Fruit fly (Drosophila melanogaster): ENCODE data around the gene CG12025.

The CG12025 gene

dm6 chr3L:1886125-1886544 lies 20.9 kb downstream of the CG12025 start (continued):
- TF ChIP-seq sc (optimal IDR thresholded peaks at IDR 0.05) (no peak), sc (GFP tag; optimal IDR thresholded peaks at IDR 0.05) (peak; percentile 78), cas (GFP tag; IDR thresholded peaks at IDR 0.05) (no peak), YL-1 (GFP tag; optimal IDR thresholded peaks at IDR 0.05) (no peak), Drgx (GFP tag; IDR thresholded peaks at IDR 0.05) (peak; percentile 99), CG3163 (GFP tag; optimal IDR thresholded peaks at IDR 0.05) (peak; percentile 34), unc-4 (GFP tag; IDR thresholded peaks at IDR 0.05; ENCODE audit: partially characterized antibody) (no peak), Hsf (GFP tag; optimal IDR thresholded peaks at IDR 0.05) (peak; percentile 87), Pdp1 (GFP tag; optimal IDR thresholded peaks at IDR 0.05) (peak; percentile 80 to 81), CG30403 (GFP tag; optimal IDR thresholded peaks at IDR 0.05) (peak; percentile 78), danr (GFP tag; IDR thresholded peaks at IDR 0.05) (peak; percentile 73), CG11504 (tag; optimal IDR thresholded peaks at IDR 0.05) (peak; percentile 91), Gsc (GFP tag; IDR thresholded peaks at IDR 0.05) (peak; percentile 72), CG30020 (tag; optimal IDR thresholded peaks at IDR 0.05) (peak; percentile 34), CkIIα-i1 (GFP tag; IDR thresholded peaks at IDR 0.05) (no peak), CG7271 (tag; optimal IDR thresholded peaks at IDR 0.05) (peak; percentile 85), CG4282 (GFP tag; optimal IDR thresholded peaks at IDR 0.05) (peak; percentile 67), CG12104 (GFP tag; optimal IDR thresholded peaks at IDR 0.05) (peak; percentile 55), NC2β (GFP tag; optimal IDR thresholded peaks at IDR 0.05) (peak; percentile 83), nerfin-2 (GFP tag; IDR thresholded peaks at IDR 0.05; ENCODE audit: partially characterized antibody) (no peak), Rfx (GFP tag; IDR thresholded peaks at IDR 0.05) (peak; percentile 51; the same call in 1 of the 2 replicates), CG10209 (GFP tag; optimal IDR thresholded peaks at IDR 0.05) (peak; percentile 77), seq (GFP tag; IDR thresholded peaks at IDR 0.05) (no peak), Blimp-1 (GFP tag; optimal IDR thresholded peaks at IDR 0.05) (peak; percentile 83), CG6791 (GFP tag; IDR thresholded peaks at IDR 0.05; ENCODE audit: partially characterized antibody) (no peak), tup (GFP tag; optimal IDR thresholded peaks at IDR 0.05) (no peak), hb (GFP tag; IDR thresholded peaks at IDR 0.05; ENCODE audit: partially characterized antibody) (no peak), Neu2 (GFP tag; optimal IDR thresholded peaks at IDR 0.05; ENCODE audit: borderline replicate concordance) (peak; percentile 65), dati (GFP tag; IDR thresholded peaks at IDR 0.05) (0 out of 2 replicates have a peak, but pooled peaks have one; percentile 40), CG10565 (GFP tag; optimal IDR thresholded peaks at IDR 0.05) (peak; percentile 53), CG5180 (GFP tag; optimal IDR thresholded peaks at IDR 0.05) (peak; percentile 75), Stat92E (GFP tag; optimal IDR thresholded peaks at IDR 0.05) (no peak), row (GFP tag; IDR thresholded peaks at IDR 0.05) (peak; percentile 81), twi (tag; optimal IDR thresholded peaks at IDR 0.05) (peak; percentile 58), CG9437 (GFP tag; optimal IDR thresholded peaks at IDR 0.05) (peak; percentile 72), CrebB (tag; optimal IDR thresholded peaks at IDR 0.05) (peak; percentile 47), tap (tag; optimal IDR thresholded peaks at IDR 0.05) (peak; percentile 90), CG7357 (GFP tag; IDR thresholded peaks at IDR 0.05) (peak; percentile 51; the same call in 1 of the 3 replicates), eve (GFP tag; optimal IDR thresholded peaks at IDR 0.05) (peak; percentile 74 to 92), B-H1 (GFP tag; IDR thresholded peaks at IDR 0.05) (peak; percentile 73), Poxn (GFP tag; IDR thresholded peaks at IDR 0.05) (no peak), disco-r (GFP tag; optimal IDR thresholded peaks at IDR 0.05) (peak; percentile 75), pros (GFP tag; optimal IDR thresholded peaks at IDR 0.05) (no peak), CG32772 (GFP tag; IDR thresholded peaks at IDR 0.05) (peak; percentile 81), CG10274 (GFP tag; optimal IDR thresholded peaks at IDR 0.05) (peak; percentile 50), Xrp1 (GFP tag; IDR thresholded peaks at IDR 0.05) (peak; percentile 93), Opbp (GFP tag; IDR thresholded peaks at IDR 0.05; ENCODE audit: partially characterized antibody) (no peak), nau (GFP tag; optimal IDR thresholded peaks at IDR 0.05) (peak; percentile 28), eyg (GFP tag; optimal IDR thresholded peaks at IDR 0.05) (peak; percentile 47), Gug (GFP tag; IDR thresholded peaks at IDR 0.05) (peak; percentile 51; the same call in 2 of the 4 replicates)
